Worm (Caenorhabditis elegans) whole organism, L1 larva: ENCODE data around the gene B0454.26.
"Not testable (repeated sequence)": the region's sequence is repeated elsewhere in the genome, so short reads cannot be mapped to it uniquely, and the experiment has no call there.

ENCODE experiments used
- F16B12.6 ChIP-seq: fragments of 150-350 bp; optimal IDR thresholded peaks from 2 replicates; lab custom pipeline; 2014; ENCODE audit warnings: missing biosample characterization, missing genetic modification characterization
- alr-1 ChIP-seq: fragments of 200-800 bp; sonication (Bioruptor generic); optimal IDR thresholded peaks from 2 replicates; lab custom pipeline; 2018; ENCODE audit warnings: borderline replicate concordance, mild to moderate bottlenecking, missing genetic modification characterization, missing compliant biosample characterization
- ama-1 ChIP-seq: fragments of 150-350 bp; optimal IDR thresholded peaks from 2 replicates; lab custom pipeline; 2014
- blmp-1 ChIP-seq: fragments of 150-350 bp; optimal IDR thresholded peaks from 2 replicates; lab custom pipeline; 2014; ENCODE audit warnings: missing biosample characterization, missing genetic modification characterization
- ceh-90 ChIP-seq: sonication (generic microtip); optimal IDR thresholded peaks from 2 replicates; lab custom pipeline; 2016; ENCODE audit warnings: missing genetic modification characterization, missing compliant biosample characterization
- ces-1 ChIP-seq: fragments of 150-350 bp; optimal IDR thresholded peaks from 2 replicates; lab custom pipeline; 2014; ENCODE audit warnings: missing biosample characterization, missing genetic modification reagents, missing genetic modification characterization
- dpl-1 ChIP-seq, 3 experiments: fragments of 150-350 bp in 2 of 3; sonication (generic microtip) in 1 of 3; optimal IDR thresholded peaks; 2 replicates each; lab custom pipeline; 2014 to 2017; ENCODE audit warnings: missing biosample characterization in 3 of 3, missing genetic modification characterization in 3 of 3, missing genetic modification reagents in 3 of 3
- efl-1 ChIP-seq, 4 experiments: fragments of 150-350 bp; optimal IDR thresholded peaks in 3 of 4; peaks in 1 of 4; 1 replicate in 1 of 4; 2 replicates in 3 of 4; lab custom pipeline; 2014; ENCODE audit warnings: missing biosample characterization in 2 of 4, missing genetic modification characterization in 2 of 4, missing genetic modification reagents in 2 of 4
- efl-3 ChIP-seq: fragments of 200-800 bp; sonication (Bioruptor generic); optimal IDR thresholded peaks from 2 replicates; lab custom pipeline; 2018; ENCODE audit warnings: mild to moderate bottlenecking, missing genetic modification characterization, missing compliant biosample characterization
- elt-2 ChIP-seq: sonication (generic microtip); optimal IDR thresholded peaks from 2 replicates; lab custom pipeline; 2016; ENCODE audit warnings: missing genetic modification characterization, mild to moderate bottlenecking, inconsistent platforms, missing compliant biosample characterization, missing genetic modification reagents
- elt-3 ChIP-seq, 6 experiments: fragments of 150-350 bp in 1 of 6; sonication (generic microtip); optimal IDR thresholded peaks; 2 replicates each; lab custom pipeline; 2017 to 2018; ENCODE audit warnings: missing biosample characterization in 6 of 6, missing genetic modification characterization in 6 of 6, inconsistent platforms in 1 of 6
- ets-5 ChIP-seq: fragments of 200-800 bp; sonication (Bioruptor generic); IDR thresholded peaks from 2 replicates; pipeline ENCODE4 v1.3.6; 2022; ENCODE audit warnings: missing genetic modification characterization, missing compliant biosample characterization
- fkh-10 ChIP-seq: sonication (generic microtip); optimal IDR thresholded peaks from 2 replicates; lab custom pipeline; 2017; ENCODE audit warnings: missing biosample characterization, missing genetic modification reagents, missing genetic modification characterization
- fkh-4 ChIP-seq: sonication (generic microtip); optimal IDR thresholded peaks from 2 replicates; lab custom pipeline; 2016; ENCODE audit warnings: missing compliant biosample characterization, missing genetic modification characterization, borderline replicate concordance
- fkh-8 ChIP-seq: sonication (generic microtip); optimal IDR thresholded peaks from 2 replicates; lab custom pipeline; 2016; ENCODE audit warnings: mild to moderate bottlenecking, missing genetic modification characterization, missing compliant biosample characterization
- fos-1 ChIP-seq: fragments of 150-350 bp; optimal IDR thresholded peaks from 2 replicates; lab custom pipeline; 2014; ENCODE audit warnings: missing biosample characterization, missing genetic modification characterization
- hlh-17 ChIP-seq: fragments of 200-800 bp; sonication (Bioruptor generic); optimal IDR thresholded peaks from 2 replicates; lab custom pipeline; 2018; ENCODE audit warnings: missing genetic modification characterization, mild to moderate bottlenecking, missing compliant biosample characterization, moderate library complexity, borderline replicate concordance
- hlh-4 ChIP-seq: sonication (generic microtip); optimal IDR thresholded peaks from 2 replicates; lab custom pipeline; 2016; ENCODE audit warnings: mild to moderate bottlenecking, missing genetic modification characterization, missing compliant biosample characterization
- hpl-2 ChIP-seq: fragments of 150-350 bp; optimal IDR thresholded peaks from 2 replicates; lab custom pipeline; 2014; ENCODE audit warnings: missing biosample characterization, missing genetic modification reagents, missing genetic modification characterization
- irx-1 ChIP-seq: sonication (generic microtip); optimal IDR thresholded peaks from 2 replicates; lab custom pipeline; 2016; ENCODE audit warnings: missing genetic modification characterization, missing compliant biosample characterization
- isw-1 ChIP-seq: fragments of 200-800 bp; sonication (Bioruptor generic); IDR thresholded peaks from 2 replicates; pipeline ENCODE4 v1.3.6; 2022; ENCODE audit warnings: missing genetic modification characterization, missing compliant biosample characterization
- jun-1 ChIP-seq: fragments of 150-350 bp; optimal IDR thresholded peaks from 2 replicates; lab custom pipeline; 2014; ENCODE audit warnings: missing biosample characterization, missing genetic modification reagents, missing genetic modification characterization
- lin-14 ChIP-seq: fragments of 200-800 bp; sonication (Bioruptor generic); optimal IDR thresholded peaks from 2 replicates; lab custom pipeline; 2018; ENCODE audit warnings: mild to moderate bottlenecking, missing genetic modification characterization, moderate library complexity, missing compliant biosample characterization
- lin-35 ChIP-seq, 2 experiments: fragments of 150-350 bp; optimal IDR thresholded peaks; 2 replicates each; lab custom pipeline; 2014; ENCODE audit warnings: missing biosample characterization in 2 of 2, missing genetic modification characterization in 2 of 2, missing genetic modification reagents in 2 of 2
- lir-3 ChIP-seq: sonication (generic microtip); optimal IDR thresholded peaks from 2 replicates; lab custom pipeline; 2016; ENCODE audit warnings: mild to moderate bottlenecking, missing genetic modification characterization, moderate library complexity, missing compliant biosample characterization; ENCODE audit not compliant: poor library complexity
- mab-9 ChIP-seq: fragments of 200-800 bp; sonication (Bioruptor generic); IDR thresholded peaks from 2 replicates; pipeline ENCODE4 v1.3.6; 2022; ENCODE audit warnings: missing genetic modification reagents, missing genetic modification characterization, missing compliant biosample characterization
- mep-1 ChIP-seq: fragments of 150-350 bp; optimal IDR thresholded peaks from 2 replicates; lab custom pipeline; 2014; ENCODE audit warnings: missing biosample characterization, missing genetic modification characterization
- nhr-11 ChIP-seq: fragments of 150-350 bp; optimal IDR thresholded peaks from 2 replicates; lab custom pipeline; 2014; ENCODE audit warnings: missing biosample characterization, missing genetic modification characterization
- nhr-12 ChIP-seq: sonication (generic microtip); optimal IDR thresholded peaks from 2 replicates; lab custom pipeline; 2017; ENCODE audit warnings: missing biosample characterization, missing genetic modification characterization
- nhr-19 ChIP-seq: fragments of 200-800 bp; sonication (Bioruptor generic); conservative IDR thresholded peaks from 2 replicates; pipeline ENCODE4 v1.3.6; 2022; ENCODE audit warnings: missing genetic modification characterization, missing compliant biosample characterization
- nhr-20 ChIP-seq: sonication (generic microtip); optimal IDR thresholded peaks from 2 replicates; lab custom pipeline; 2016; ENCODE audit warnings: mild to moderate bottlenecking, missing genetic modification characterization, missing compliant biosample characterization
- nhr-237 ChIP-seq: fragments of 150-350 bp; optimal IDR thresholded peaks from 2 replicates; lab custom pipeline; 2014; ENCODE audit warnings: missing biosample characterization, missing genetic modification characterization
- nhr-28 ChIP-seq: fragments of 150-350 bp; optimal IDR thresholded peaks from 2 replicates; lab custom pipeline; 2014; ENCODE audit warnings: missing biosample characterization, missing genetic modification characterization
- nhr-76 ChIP-seq: sonication (generic microtip); optimal IDR thresholded peaks from 2 replicates; lab custom pipeline; 2017; ENCODE audit warnings: missing biosample characterization, missing genetic modification characterization
- nhr-85 ChIP-seq: sonication (generic microtip); peaks from one replicate; lab custom pipeline; 2016; ENCODE audit warnings: missing genetic modification characterization, inconsistent platforms, missing compliant biosample characterization
- nhr-90 ChIP-seq: sonication (generic microtip); optimal IDR thresholded peaks from 2 replicates; lab custom pipeline; 2016; ENCODE audit warnings: mild to moderate bottlenecking, missing genetic modification characterization, missing compliant biosample characterization; ENCODE audit not compliant: poor library complexity
- pax-3 ChIP-seq: fragments of 200-800 bp; sonication (Bioruptor generic); optimal IDR thresholded peaks from 2 replicates; lab custom pipeline; 2018; ENCODE audit warnings: mild to moderate bottlenecking, missing genetic modification characterization, moderate library complexity, missing compliant biosample characterization
- pqm-1 ChIP-seq: sonication (generic microtip); optimal IDR thresholded peaks from 3 replicates; lab custom pipeline; 2017; ENCODE audit warnings: missing biosample characterization, missing genetic modification characterization
- rnt-1 ChIP-seq: sonication (generic microtip); optimal IDR thresholded peaks from 2 replicates; lab custom pipeline; 2016; ENCODE audit warnings: mild to moderate bottlenecking, missing genetic modification characterization, moderate library complexity, missing compliant biosample characterization
- skn-1 ChIP-seq: fragments of 150-350 bp; optimal IDR thresholded peaks from 2 replicates; lab custom pipeline; 2014; ENCODE audit warnings: missing biosample characterization, missing genetic modification characterization
- sox-4 ChIP-seq: sonication (generic microtip); optimal IDR thresholded peaks from 2 replicates; lab custom pipeline; 2016; ENCODE audit warnings: missing genetic modification characterization, missing compliant biosample characterization
- tlp-1 ChIP-seq: fragments of 150-350 bp; optimal IDR thresholded peaks from 2 replicates; lab custom pipeline; 2014; ENCODE audit warnings: missing biosample characterization, missing genetic modification characterization
- unc-30 ChIP-seq: sonication (generic microtip); optimal IDR thresholded peaks from 2 replicates; lab custom pipeline; 2017; ENCODE audit warnings: missing biosample characterization, missing genetic modification characterization
- unc-98 ChIP-seq: fragments of 200-800 bp; sonication (Bioruptor generic); IDR thresholded peaks from 2 replicates; pipeline ENCODE4 v1.3.6; 2022; ENCODE audit warnings: missing genetic modification characterization, missing compliant biosample characterization
- xbp-1 ChIP-seq: sonication (generic microtip); optimal IDR thresholded peaks from 2 replicates; lab custom pipeline; 2016; ENCODE audit warnings: missing genetic modification characterization, missing compliant biosample characterization
- zag-1 ChIP-seq: fragments of 150-350 bp; optimal IDR thresholded peaks from 2 replicates; lab custom pipeline; 2014; ENCODE audit warnings: missing biosample characterization, missing genetic modification characterization

B0454.26 gene

ce11 chrII:3034914-3035313 is 3.4 kb downstream of the B0454.26 start:
- TF ChIP-seq mep-1 (tag; lab: Kevin White, UChicago) (no peak), nhr-76 (tag; lab: Kevin White, UChicago) (no peak), unc-98 (GFP tag; lab: Robert Waterston, UW) (no peak), fkh-8 (tag; lab: Kevin White, UChicago) (no peak), fos-1 (tag; lab: Kevin White, UChicago) (no peak), pax-3 (tag; lab: Kevin White, UChicago) (no peak), sox-4 (tag; lab: Kevin White, UChicago) (no peak), nhr-20 (tag; lab: Kevin White, UChicago) (no peak), lir-3 (no peak), efl-1 (optimal IDR thresholded peaks at IDR 0.05; lab: Kevin White, UChicago) (no peak), efl-1 (GFP tag; optimal IDR thresholded peaks at IDR 0.05 in 1 of 2; lab: Kevin White, UChicago) (no peak), dpl-1 (GFP tag; optimal IDR thresholded peaks at IDR 0.05; lab: Kevin White, UChicago) (no peak)

- TF ChIP-seq nhr-20 (tag; lab: Kevin White, UChicago); ets-5 (GFP tag; lab: Robert Waterston, UW); rnt-1 (tag; lab: Kevin White, UChicago): not testable (repeated sequence)
These were observed 5.9 kb downstream of the B0454.26 start, which contains the start of gene B0454.6 for ce11 chrII:3032480-3032879. TSS of gene B0454.6 (plus strand) at chrII:3032780.

ce11 chrII:3030416-3030815 is 7.9 kb downstream of the B0454.26 start:
- TF ChIP-seq blmp-1 = peak; percentile 91
- peak; percentile 29 for TF ChIP-seq lin-14 (GFP tag; lab: Kevin White, UChicago)
- no peak for TF ChIP-seq nhr-28 (tag; lab: Kevin White, UChicago)
- peak; percentile 57 for TF ChIP-seq nhr-85 (tag; lab: Kevin White, UChicago)
- TF ChIP-seq xbp-1 (tag; lab: Kevin White, UChicago) = no peak

- TF ChIP-seq unc-30 (tag; lab: Kevin White, UChicago) (no peak), nhr-11 (tag; lab: Kevin White, UChicago) (no peak), jun-1 (tag; lab: Kevin White, UChicago) (no peak), nhr-19 (no peak), tlp-1 (tag; lab: Kevin White, UChicago) (no peak), ceh-90 (no peak), hlh-17 (GFP tag; lab: Kevin White, UChicago) (no peak), pqm-1 (tag; lab: Kevin White, UChicago) (no peak), efl-3 (GFP tag; lab: Kevin White, UChicago) (no peak), hpl-2 (GFP tag; lab: Kevin White, UChicago) (no peak), mab-9 (GFP tag; lab: Robert Waterston, UW) (no peak), hlh-4 (no peak), nhr-90 (no peak), nhr-237 (no peak), alr-1 (tag; lab: Kevin White, UChicago) (no peak), mep-1 (tag; lab: Kevin White, UChicago) (peak; percentile 23), lir-3 (no peak), dpl-1 (GFP tag; optimal IDR thresholded peaks at IDR 0.05; lab: Kevin White, UChicago) (no peak), irx-1 (tag; lab: Kevin White, UChicago) (no peak), ama-1 (lab: Kevin White, UChicago) (no peak), lin-35 (GFP tag; optimal IDR thresholded peaks at IDR 0.05; lab: Kevin White, UChicago) (no peak), skn-1 (tag; lab: Kevin White, UChicago) (no peak), efl-1 (optimal IDR thresholded peaks at IDR 0.05; lab: Kevin White, UChicago) (no peak), efl-1 (GFP tag; optimal IDR thresholded peaks at IDR 0.05 in 1 of 2; lab: Kevin White, UChicago) (peak in 1 of 2 experiments; percentile 8), fkh-10 (GFP tag; lab: Kevin White, UChicago) (no peak), unc-98 (GFP tag; lab: Robert Waterston, UW) (no peak), elt-2 (no peak), isw-1 (GFP tag; lab: Robert Waterston, UW) (no peak), nhr-12 (tag; lab: Kevin White, UChicago) (no peak), fkh-4 (no peak), zag-1 (tag; lab: Kevin White, UChicago) (no peak), ces-1 (no peak), elt-3 (tag; optimal IDR thresholded peaks at IDR 0.05; lab: Kevin White, UChicago) (peak in 1 of 6 experiments; percentile 31), F16B12.6 (tag; lab: Kevin White, UChicago) (no peak), blmp-1 (peak; percentile 98)
These were observed 10.1 kb downstream of the B0454.26 start for ce11 chrII:3028264-3028663.
